Worm (Caenorhabditis elegans) whole organism, young adult: ENCODE results near the gene mys-1.

ENCODE experiments used
- B0019.2 ChIP-seq: fragments of 200-800 bp; sonication (Bioruptor generic); conservative IDR thresholded peaks from 2 replicates; pipeline ENCODE4 v1.3.6; 2022; ENCODE audit warnings: missing genetic modification reagents, missing genetic modification characterization, missing compliant biosample characterization
- C06A6.2 ChIP-seq: fragments of 200-800 bp; sonication (Bioruptor generic); conservative IDR thresholded peaks from 2 replicates; pipeline ENCODE4 v1.3.6; 2022; ENCODE audit warnings: missing genetic modification characterization, missing compliant biosample characterization
- D2030.7 ChIP-seq: fragments of 200-800 bp; sonication (Bioruptor generic); IDR thresholded peaks from 2 replicates; pipeline ENCODE4 v1.3.6; 2022; ENCODE audit warnings: missing genetic modification reagents, missing genetic modification characterization, missing compliant biosample characterization
- F10E7.11 ChIP-seq: sonication (generic microtip); optimal IDR thresholded peaks from 2 replicates; lab custom pipeline; 2017; ENCODE audit warnings: mild to moderate bottlenecking, missing genetic modification characterization, moderate library complexity, missing compliant biosample characterization
- F39B2.1 ChIP-seq: fragments of 200-800 bp; sonication (Bioruptor generic); IDR thresholded peaks from 2 replicates; pipeline ENCODE4 v1.3.6; 2022; ENCODE audit warnings: missing genetic modification reagents, missing genetic modification characterization, missing compliant biosample characterization
- F49E8.2 ChIP-seq: sonication (generic microtip); optimal IDR thresholded peaks from 3 replicates; lab custom pipeline; 2017; ENCODE audit warnings: missing genetic modification characterization, mild to moderate bottlenecking, missing compliant biosample characterization, antibody characterized with exemption, moderate library complexity; ENCODE audit not compliant: insufficient read depth
- F55B11.4 ChIP-seq: sonication (generic microtip); optimal IDR thresholded peaks from 2 replicates; lab custom pipeline; 2016; ENCODE audit warnings: missing compliant biosample characterization, missing genetic modification characterization, borderline replicate concordance; ENCODE audit not compliant: insufficient read depth
- K11D2.4 ChIP-seq: fragments of 200-800 bp; sonication (Bioruptor generic); IDR thresholded peaks from 2 replicates; pipeline ENCODE4 v1.3.6; 2022; ENCODE audit warnings: missing genetic modification reagents, missing genetic modification characterization, missing compliant biosample characterization
- Y53F4B.3 ChIP-seq: fragments of 200-800 bp; sonication (Bioruptor generic); IDR thresholded peaks from 2 replicates; pipeline ENCODE4 v1.3.6; 2022; ENCODE audit warnings: missing genetic modification reagents, missing genetic modification characterization, missing compliant biosample characterization
- Y56A3A.18 ChIP-seq: fragments of 200-800 bp; sonication (Bioruptor generic); IDR thresholded peaks from 2 replicates; pipeline ENCODE4 v1.3.6; 2022; ENCODE audit warnings: missing genetic modification reagents, missing genetic modification characterization, missing compliant biosample characterization
- Y95B8A.8 ChIP-seq: fragments of 200-800 bp; sonication (Bioruptor generic); IDR thresholded peaks from 2 replicates; pipeline ENCODE4 v1.3.6; 2022; ENCODE audit warnings: missing genetic modification reagents, missing genetic modification characterization, missing compliant biosample characterization
- akir-1 ChIP-seq: fragments of 200-800 bp; sonication (Bioruptor generic); optimal IDR thresholded peaks from 2 replicates; lab custom pipeline; 2018; ENCODE audit warnings: mild to moderate bottlenecking, missing genetic modification characterization, moderate library complexity, missing compliant biosample characterization
- attf-3 ChIP-seq: fragments of 200-800 bp; sonication (Bioruptor generic); conservative IDR thresholded peaks from 2 replicates; pipeline ENCODE4 v1.3.6; 2022; ENCODE audit warnings: missing genetic modification reagents, missing genetic modification characterization, missing compliant biosample characterization
- attf-5 ChIP-seq: fragments of 200-800 bp; sonication (Bioruptor generic); optimal IDR thresholded peaks from 2 replicates; lab custom pipeline; 2018; ENCODE audit warnings: mild to moderate bottlenecking, missing genetic modification characterization, missing compliant biosample characterization
- bed-1 ChIP-seq: fragments of 200-800 bp; sonication (Bioruptor generic); IDR thresholded peaks from 2 replicates; pipeline ENCODE4 v1.3.6; 2022; ENCODE audit warnings: missing genetic modification reagents, missing genetic modification characterization, missing compliant biosample characterization
- ceh-27 ChIP-seq: fragments of 200-800 bp; sonication (Bioruptor generic); optimal IDR thresholded peaks from 2 replicates; lab custom pipeline; 2018; ENCODE audit warnings: mild to moderate bottlenecking, missing genetic modification characterization, moderate library complexity, missing compliant biosample characterization
- die-1 ChIP-seq: sonication (generic microtip); optimal IDR thresholded peaks from 2 replicates; lab custom pipeline; 2016; ENCODE audit warnings: missing genotype, mild to moderate bottlenecking, missing genetic modification characterization, missing compliant biosample characterization
- dox-1 ChIP-seq: fragments of 200-800 bp; sonication (Bioruptor generic); IDR thresholded peaks from 2 replicates; pipeline ENCODE4 v1.3.6; 2022; ENCODE audit warnings: missing genetic modification reagents, missing genetic modification characterization, missing compliant biosample characterization
- efl-1 ChIP-seq: fragments of 150-350 bp; optimal IDR thresholded peaks from 2 replicates; lab custom pipeline; 2014; ENCODE audit warnings: missing biosample characterization, missing genetic modification reagents, missing genetic modification characterization
- egl-18 ChIP-seq: fragments of 200-800 bp; sonication (Bioruptor generic); IDR thresholded peaks from 2 replicates; pipeline ENCODE4 v1.3.6; 2022; ENCODE audit warnings: missing genetic modification reagents, missing genetic modification characterization, missing compliant biosample characterization
- egl-44 ChIP-seq: fragments of 200-800 bp; sonication (Bioruptor generic); IDR thresholded peaks from 2 replicates; pipeline ENCODE4 v1.3.6; 2022; ENCODE audit warnings: missing genetic modification reagents, missing genetic modification characterization, missing compliant biosample characterization
- him-1 ChIP-seq: sonication (generic microtip); optimal IDR thresholded peaks from 2 replicates; lab custom pipeline; 2016; ENCODE audit warnings: missing genotype, missing genetic modification reagents, missing genetic modification characterization, missing compliant biosample characterization
- hlh-12 ChIP-seq: sonication (generic microtip); optimal IDR thresholded peaks from 2 replicates; lab custom pipeline; 2016; ENCODE audit warnings: missing genetic modification characterization, missing compliant biosample characterization
- hlh-26 ChIP-seq: fragments of 200-800 bp; sonication (Bioruptor generic); conservative IDR thresholded peaks from 2 replicates; pipeline ENCODE4 v1.3.6; 2022; ENCODE audit warnings: missing genetic modification reagents, missing genetic modification characterization, missing compliant biosample characterization
- let-607 ChIP-seq, 2 experiments: fragments of 200-800 bp in 1 of 2; sonication (Bioruptor generic) in 1 of 2; sonication (generic microtip) in 1 of 2; optimal IDR thresholded peaks; 2 replicates each; lab custom pipeline; 2016 to 2018; ENCODE audit warnings: mild to moderate bottlenecking in 2 of 2, missing compliant biosample characterization in 2 of 2, missing genetic modification characterization in 2 of 2, moderate library complexity in 2 of 2, missing genotype in 1 of 2
- mcd-1 ChIP-seq: fragments of 200-800 bp; sonication (Bioruptor generic); IDR thresholded peaks from 2 replicates; pipeline ENCODE4 v1.3.6; 2022; ENCODE audit warnings: missing genetic modification reagents, missing genetic modification characterization, missing compliant biosample characterization
- mes-4 ChIP-seq: sonication (generic microtip); optimal IDR thresholded peaks from 2 replicates; lab custom pipeline; 2016; ENCODE audit warnings: missing genotype, missing genetic modification characterization, missing compliant biosample characterization
- nfya-1 ChIP-seq: sonication (generic microtip); optimal IDR thresholded peaks from 2 replicates; lab custom pipeline; 2017; ENCODE audit warnings: antibody characterized with exemption, missing compliant biosample characterization, missing genetic modification characterization, borderline replicate concordance; ENCODE audit not compliant: insufficient read depth
- nfya-2 ChIP-seq: fragments of 200-800 bp; sonication (Bioruptor generic); IDR thresholded peaks from 2 replicates; pipeline ENCODE4 v1.3.6; 2022; ENCODE audit warnings: missing genetic modification reagents, missing genetic modification characterization, missing compliant biosample characterization
- nhr-179 ChIP-seq: sonication (generic microtip); optimal IDR thresholded peaks from 2 replicates; lab custom pipeline; 2016; ENCODE audit warnings: mild to moderate bottlenecking, missing genetic modification characterization, missing compliant biosample characterization
- nhr-27 ChIP-seq: fragments of 200-800 bp; sonication (Bioruptor generic); optimal IDR thresholded peaks from 2 replicates; lab custom pipeline; 2018; ENCODE audit warnings: mild to moderate bottlenecking, missing genetic modification characterization, moderate library complexity, missing compliant biosample characterization
- pbrm-1 ChIP-seq: fragments of 200-800 bp; sonication (Bioruptor generic); IDR thresholded peaks from 2 replicates; pipeline ENCODE4 v1.3.6; 2022; ENCODE audit warnings: missing genetic modification reagents, missing genetic modification characterization, missing compliant biosample characterization
- pha-4 ChIP-seq: fragments of 150-350 bp; sonication (generic microtip); optimal IDR thresholded peaks from 2 replicates; lab custom pipeline; 2014; ENCODE audit warnings: missing biosample characterization, missing genetic modification reagents, missing genetic modification characterization
- sdz-38 ChIP-seq: sonication (generic microtip); optimal IDR thresholded peaks from 2 replicates; lab custom pipeline; 2016; ENCODE audit warnings: missing genotype, missing genetic modification characterization, missing compliant biosample characterization
- sptf-2 ChIP-seq: fragments of 200-800 bp; sonication (Bioruptor generic); optimal IDR thresholded peaks from 2 replicates; lab custom pipeline; 2018; ENCODE audit warnings: mild to moderate bottlenecking, missing genetic modification characterization, missing compliant biosample characterization
- tbx-9 ChIP-seq: sonication (generic microtip); optimal IDR thresholded peaks from 2 replicates; lab custom pipeline; 2016; ENCODE audit warnings: borderline replicate concordance, missing genetic modification characterization, inconsistent platforms, missing compliant biosample characterization
- zfh-2 ChIP-seq: fragments of 200-800 bp; sonication (Bioruptor generic); conservative IDR thresholded peaks from 2 replicates; pipeline ENCODE4 v1.3.6; 2022; ENCODE audit warnings: missing genetic modification reagents, missing genetic modification characterization, missing compliant biosample characterization
- ztf-28 ChIP-seq: fragments of 200-800 bp; sonication (Bioruptor generic); IDR thresholded peaks from 2 replicates; pipeline ENCODE4 v1.3.6; 2022; ENCODE audit warnings: missing genetic modification reagents, missing genetic modification characterization, missing compliant biosample characterization
- ztf-6 ChIP-seq: fragments of 200-800 bp; sonication (Bioruptor generic); IDR thresholded peaks from 2 replicates; pipeline ENCODE4 v1.3.6; 2022; ENCODE audit warnings: missing genetic modification reagents, missing genetic modification characterization, missing compliant biosample characterization

The mys-1 gene

DNA sequence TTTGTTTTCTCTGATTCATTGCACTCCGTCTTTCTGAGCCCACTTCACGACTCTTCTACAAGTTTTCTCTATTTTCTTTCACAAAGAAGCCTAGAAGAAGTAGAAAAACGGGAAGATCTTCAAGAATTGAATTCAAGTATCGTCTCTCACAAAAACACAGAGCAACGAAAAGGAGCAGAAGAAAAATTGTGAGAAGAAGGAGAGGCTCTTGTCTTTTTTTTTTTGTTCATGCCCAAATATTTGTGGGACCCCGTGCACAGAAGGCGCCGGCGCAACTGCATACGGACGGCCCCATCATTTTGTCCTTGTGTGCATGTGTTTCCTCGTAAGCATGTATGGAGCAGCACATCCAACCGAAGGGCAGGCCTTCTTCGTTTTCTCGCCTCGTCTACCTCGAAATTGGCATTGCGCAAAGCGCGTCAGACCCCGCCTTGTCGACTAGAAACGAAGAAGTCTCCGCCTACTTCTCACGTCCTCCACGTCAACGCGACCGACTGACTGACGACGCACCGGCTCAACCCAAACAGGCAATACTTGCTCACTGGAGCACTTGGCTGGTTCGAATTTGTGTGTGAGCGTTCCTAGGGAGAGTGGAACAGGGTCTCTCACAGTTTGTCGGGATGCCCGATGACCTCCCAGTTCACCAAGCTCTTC lies 22.2 kb upstream of the mys-1 start:
- TF ChIP-seq nfya-2 (GFP tag; lab: Robert Waterston, UW) (no peak), egl-44 (GFP tag; lab: Robert Waterston, UW) (no peak), ceh-27 (no peak), egl-18 (0 out of 2 replicates have a peak, but pooled peaks have one; percentile 65), F49E8.2 (tag; lab: Kevin White, UChicago) (no peak), efl-1 (GFP tag; lab: Kevin White, UChicago) (no peak), Y53F4B.3 (GFP tag; lab: Robert Waterston, UW) (no peak), attf-3 (GFP tag; lab: Robert Waterston, UW) (no peak), sdz-38 (no peak), dox-1 (GFP tag; lab: Robert Waterston, UW) (no peak), F55B11.4 (tag; lab: Kevin White, UChicago) (no peak), mcd-1 (no peak), hlh-12 (tag; lab: Kevin White, UChicago) (no peak), zfh-2 (GFP tag; lab: Robert Waterston, UW) (peak; percentile 67; the same call in 1 of the 2 replicates), C06A6.2 (GFP tag; lab: Robert Waterston, UW) (no peak)

DNA sequence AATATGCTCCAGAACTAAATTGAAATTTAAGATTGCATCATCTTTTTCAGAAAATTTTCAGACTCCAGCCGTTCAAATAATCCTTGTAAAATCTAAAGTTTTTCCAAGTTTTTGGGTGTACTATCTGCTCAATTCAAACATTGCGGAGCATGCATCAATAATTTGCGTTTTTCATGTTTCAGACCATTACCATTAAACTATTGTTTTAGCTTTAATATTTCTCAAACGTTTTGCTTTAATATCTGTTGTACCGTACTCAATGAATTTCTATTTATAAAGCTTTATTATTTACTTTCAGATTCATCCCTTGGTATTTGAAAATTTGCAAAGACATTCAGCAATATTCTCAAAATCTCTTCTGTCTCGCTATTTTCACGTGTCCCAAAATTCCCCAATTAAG lies 18.8 kb upstream of the mys-1 start, which contains the start of gene odr-2:
TSS of gene odr-2 (plus strand) at position 301 of the 400 bp plus-strand sequence.
- TF ChIP-seq F39B2.1 (GFP tag; lab: Robert Waterston, UW) (no peak), mes-4 (tag; lab: Kevin White, UChicago) (no peak), bed-1 (GFP tag; lab: Robert Waterston, UW) (no peak), akir-1 (GFP tag; lab: Kevin White, UChicago) (no peak), nhr-179 (tag; lab: Kevin White, UChicago) (no peak), him-1 (tag; lab: Kevin White, UChicago) (no peak), tbx-9 (tag; lab: Kevin White, UChicago) (no peak), attf-5 (GFP tag; lab: Kevin White, UChicago) (no peak), Y56A3A.18 (GFP tag; lab: Robert Waterston, UW) (no peak)

DNA sequence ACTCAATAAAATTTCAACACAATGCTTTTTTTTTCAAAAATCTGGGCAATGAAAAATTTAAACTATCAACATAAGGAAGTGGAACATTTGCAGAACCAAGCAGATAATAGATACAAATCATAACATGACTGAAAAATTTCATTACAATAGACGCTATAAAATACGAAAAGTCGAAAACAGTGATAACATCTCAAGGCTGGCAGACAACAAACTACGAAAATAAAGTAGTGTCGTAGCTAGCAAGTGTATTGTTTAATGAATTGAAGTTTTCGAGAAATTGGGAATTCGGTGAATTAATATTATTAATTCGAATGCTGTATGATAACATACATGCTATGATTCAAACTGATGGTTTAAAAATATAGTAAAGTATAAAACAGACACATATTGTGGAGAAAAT lies 12.3 kb upstream of the mys-1 start:
- TF ChIP-seq hlh-26 (no peak), tbx-9 (tag; lab: Kevin White, UChicago) (no peak), nhr-27 (no peak), Y95B8A.8 (GFP tag; lab: Robert Waterston, UW) (no peak), nfya-1 (no peak), B0019.2 (GFP tag; lab: Robert Waterston, UW) (no peak), let-607 (tag; optimal IDR thresholded peaks at IDR 0.05; lab: Kevin White, UChicago) (no peak)

DNA sequence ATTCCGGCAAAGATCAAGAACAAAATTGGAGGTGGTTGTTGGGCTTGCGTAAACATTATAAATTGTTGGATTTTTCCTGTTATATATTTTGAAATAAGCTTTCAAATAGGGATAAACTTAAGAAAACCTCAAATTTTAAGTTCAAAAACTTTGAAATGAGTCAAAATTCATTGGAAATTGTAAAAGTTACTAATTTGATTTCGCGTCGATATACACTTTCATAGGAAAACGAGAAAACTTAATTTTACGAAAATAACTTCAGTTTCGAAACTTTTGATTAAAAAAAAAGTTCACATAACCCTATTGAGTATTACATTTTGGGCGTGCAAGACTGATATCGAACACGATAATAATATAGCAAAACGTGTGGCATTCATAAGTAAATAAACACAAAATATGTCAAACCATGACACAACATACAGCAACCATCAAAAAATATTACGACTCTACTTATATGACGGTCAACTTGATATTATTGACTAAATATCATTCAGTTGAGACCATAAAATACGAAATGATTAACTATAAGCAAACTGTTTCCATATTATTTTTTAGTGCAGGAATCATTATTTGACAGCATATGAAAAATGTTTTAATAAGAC lies 11.8 kb upstream of the mys-1 start:
- TF ChIP-seq K11D2.4 (GFP tag; lab: Robert Waterston, UW) (no peak), die-1 (no peak), sptf-2 (GFP tag; lab: Kevin White, UChicago) (no peak), hlh-26 (no peak), ztf-28 (no peak), pha-4 (tag; lab: Kevin White, UChicago) (no peak), ztf-6 (GFP tag; lab: Robert Waterston, UW) (no peak), pbrm-1 (GFP tag; lab: Robert Waterston, UW) (no peak), F10E7.11 (tag; lab: Kevin White, UChicago) (no peak), D2030.7 (GFP tag; lab: Robert Waterston, UW) (no peak)
